Fruit fly (Drosophila melanogaster): ENCODE data around the gene ras.

The ras gene

dm6 chrX:10740953-10741500, 3.3 kb upstream of the ras start:
- TF ChIP-seq pan (optimal IDR thresholded peaks at IDR 0.05) (no peak), Dll (optimal IDR thresholded peaks at IDR 0.05) (no peak), psq (optimal IDR thresholded peaks at IDR 0.05) (no peak), EcR (GFP tag; optimal IDR thresholded peaks at IDR 0.05) (no peak), CG8478 (optimal IDR thresholded peaks at IDR 0.05) (no peak), usp (GFP tag; optimal IDR thresholded peaks at IDR 0.05) (no peak)

- TF ChIP-seq pan (optimal IDR thresholded peaks at IDR 0.05) = no peak
- peak in 1 of 2 experiments; percentile 59 for TF ChIP-seq EcR (GFP tag; optimal IDR thresholded peaks at IDR 0.05)
- no peak for TF ChIP-seq usp (GFP tag; optimal IDR thresholded peaks at IDR 0.05)
- TF ChIP-seq CG8478 (optimal IDR thresholded peaks at IDR 0.05) = no peak
- TF ChIP-seq Dll (optimal IDR thresholded peaks at IDR 0.05) = no peak
- TF ChIP-seq psq (optimal IDR thresholded peaks at IDR 0.05) = no peak
Observed at dm6 chrX:10741754-10742577, 2.3 kb upstream of the ras start.

- TF ChIP-seq pan (optimal IDR thresholded peaks at IDR 0.05) = no peak
- no peak for TF ChIP-seq EcR (GFP tag; optimal IDR thresholded peaks at IDR 0.05)
- no peak for TF ChIP-seq CG8478 (optimal IDR thresholded peaks at IDR 0.05)
- TF ChIP-seq Dll (optimal IDR thresholded peaks at IDR 0.05) = no peak
- no peak for TF ChIP-seq psq (optimal IDR thresholded peaks at IDR 0.05)
- no peak for TF ChIP-seq usp (GFP tag; optimal IDR thresholded peaks at IDR 0.05)
Observed at dm6 chrX:10742578-10742976, 1.7 kb upstream of the ras start.

DNA sequence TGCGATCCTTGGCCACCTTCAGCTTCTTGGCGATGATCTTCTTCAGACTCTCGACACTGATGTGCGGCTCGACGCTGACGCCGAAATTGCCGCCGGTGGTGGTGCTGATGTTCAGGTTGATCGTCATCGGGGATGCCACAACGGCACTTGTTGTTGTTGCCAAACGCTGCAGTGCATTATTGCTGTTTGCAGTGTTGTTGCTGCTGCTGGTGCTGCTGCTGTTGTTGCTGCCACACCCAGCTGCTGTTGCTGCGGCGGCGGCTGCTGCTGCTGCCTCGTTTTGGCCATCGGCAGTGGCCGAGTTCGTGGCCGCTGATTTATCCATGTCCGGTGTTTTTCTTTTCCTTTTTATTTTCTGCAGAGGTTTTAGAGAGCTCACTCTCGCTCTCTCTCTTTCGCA, 477 bp upstream of the ras start:
- TF ChIP-seq usp (GFP tag; optimal IDR thresholded peaks at IDR 0.05) = no peak
- TF ChIP-seq CG8478 (optimal IDR thresholded peaks at IDR 0.05) = no peak
- TF ChIP-seq Dll (optimal IDR thresholded peaks at IDR 0.05) = no peak
- no peak for TF ChIP-seq psq (optimal IDR thresholded peaks at IDR 0.05)

DNA sequence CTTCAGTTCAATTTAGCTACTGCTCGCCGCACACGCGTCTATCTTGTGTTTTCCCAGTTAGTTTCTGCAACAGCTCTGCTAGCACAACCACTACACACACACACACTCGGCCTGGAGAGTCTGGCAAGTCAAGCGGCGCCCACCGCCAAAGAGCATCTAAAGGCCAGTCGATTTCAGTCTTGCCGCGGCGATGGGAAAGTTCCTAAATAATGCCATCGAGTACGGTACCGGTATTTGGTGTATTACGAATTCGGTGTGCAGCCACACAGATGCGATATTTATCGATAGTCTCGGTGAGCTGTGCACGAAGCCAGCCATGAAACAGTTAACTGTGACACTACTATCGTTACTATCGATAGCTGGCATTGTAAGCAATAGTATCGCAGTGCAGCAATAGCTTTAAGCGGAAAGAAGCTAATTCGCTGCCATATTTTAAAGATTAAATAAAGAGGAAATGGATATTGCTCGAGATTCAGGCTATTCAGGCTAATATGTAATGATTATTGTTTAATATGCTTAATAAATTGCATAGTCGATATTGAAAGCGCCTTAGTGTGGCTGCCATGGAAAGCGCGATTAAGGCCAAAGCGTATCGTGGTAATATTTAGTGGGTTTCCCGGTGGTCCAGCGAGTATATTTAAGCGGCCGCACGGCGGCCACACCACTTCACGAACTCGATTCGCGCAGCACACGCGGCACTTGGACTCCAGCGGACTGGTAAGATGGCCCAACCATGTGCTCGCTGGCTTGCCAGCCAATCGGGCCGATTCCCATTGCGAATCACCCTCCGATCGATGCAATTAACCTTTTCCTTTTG, 679 bp downstream of the ras start, which contains the start of gene stx:
TSS of gene stx (minus strand) at position 171 of the 817 bp plus-strand sequence.
- TF ChIP-seq usp (GFP tag; optimal IDR thresholded peaks at IDR 0.05) = no peak
- TF ChIP-seq pan (optimal IDR thresholded peaks at IDR 0.05) = no peak
- TF ChIP-seq Dll (optimal IDR thresholded peaks at IDR 0.05) = no peak

DNA sequence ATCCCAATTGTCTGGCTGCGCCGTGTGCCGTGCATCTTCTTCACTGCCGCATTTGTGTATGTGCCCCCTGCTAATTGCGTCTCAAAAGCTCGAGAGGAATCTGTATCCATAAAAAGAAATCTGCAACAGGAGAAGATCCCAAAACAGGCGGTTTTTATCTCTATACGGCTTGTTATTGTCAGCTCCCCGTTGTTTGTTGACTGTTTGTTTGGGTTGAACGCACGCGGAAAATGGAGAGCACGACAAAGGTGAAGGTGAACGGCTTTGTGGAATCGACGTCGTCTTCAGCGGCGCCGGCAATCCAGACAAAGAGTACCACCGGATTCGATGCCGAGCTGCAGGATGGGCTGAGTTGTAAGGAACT, 1.3 kb downstream of the ras start:
- no peak for TF ChIP-seq usp (GFP tag; optimal IDR thresholded peaks at IDR 0.05)
- no peak for TF ChIP-seq psq (optimal IDR thresholded peaks at IDR 0.05)
- no peak for TF ChIP-seq Dll (optimal IDR thresholded peaks at IDR 0.05)
- no peak for TF ChIP-seq pan (optimal IDR thresholded peaks at IDR 0.05)
- no peak for TF ChIP-seq EcR (GFP tag; optimal IDR thresholded peaks at IDR 0.05)
- no peak for TF ChIP-seq CG8478 (optimal IDR thresholded peaks at IDR 0.05)

DNA sequence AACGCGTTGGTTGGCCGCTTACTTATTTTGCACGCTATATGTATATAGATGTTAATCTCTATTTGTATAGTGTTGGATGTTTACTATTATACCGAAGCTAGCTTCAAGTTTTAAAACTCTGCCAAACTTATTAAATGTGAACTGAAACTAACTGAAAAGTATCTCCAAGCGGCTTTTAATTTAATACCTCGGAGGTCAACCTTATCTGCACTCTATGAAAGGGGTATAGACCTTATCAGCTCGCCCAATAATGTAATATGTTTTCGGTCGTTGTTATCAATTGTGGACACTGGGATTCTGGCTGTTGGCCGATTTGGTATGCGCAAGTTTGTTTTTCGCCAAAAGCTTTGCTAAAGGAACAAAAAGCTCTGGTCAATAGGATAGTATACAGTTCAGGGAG, 4.3 kb downstream of the ras start:
- TF ChIP-seq EcR (GFP tag; optimal IDR thresholded peaks at IDR 0.05) = no peak
- TF ChIP-seq pan (optimal IDR thresholded peaks at IDR 0.05) = no peak
- TF ChIP-seq psq (optimal IDR thresholded peaks at IDR 0.05) = no peak
- TF ChIP-seq CG8478 (optimal IDR thresholded peaks at IDR 0.05) = no peak
- no peak for TF ChIP-seq Dll (optimal IDR thresholded peaks at IDR 0.05)
- no peak for TF ChIP-seq usp (GFP tag; optimal IDR thresholded peaks at IDR 0.05)

DNA sequence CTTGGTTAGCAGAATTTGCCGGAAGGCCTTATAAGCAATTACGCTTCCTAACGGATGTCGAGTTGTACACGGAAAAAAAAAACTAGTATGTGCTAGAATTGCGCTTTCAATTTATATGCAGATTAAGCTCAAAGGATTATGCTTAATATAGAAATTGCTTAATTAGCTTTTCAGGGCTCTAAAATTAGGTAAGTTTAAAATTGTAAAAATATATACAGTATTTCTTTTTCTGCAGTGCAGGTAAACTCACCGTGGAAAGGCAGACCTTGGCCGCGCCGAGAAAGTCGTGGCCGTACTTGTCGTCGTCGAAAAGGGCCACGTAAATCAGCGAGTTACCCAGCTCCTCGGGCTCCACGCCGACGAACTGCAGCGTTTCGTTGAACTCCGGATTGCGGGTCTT, 6.4 kb downstream of the ras start:
- no peak for TF ChIP-seq CG8478 (optimal IDR thresholded peaks at IDR 0.05)
- TF ChIP-seq pan (optimal IDR thresholded peaks at IDR 0.05) = no peak
- no peak for TF ChIP-seq Dll (optimal IDR thresholded peaks at IDR 0.05)

dm6 chrX:10751777-10752176, 7.5 kb downstream of the ras start:
- TF ChIP-seq usp (GFP tag; optimal IDR thresholded peaks at IDR 0.05) (no peak), psq (optimal IDR thresholded peaks at IDR 0.05) (no peak), Dll (optimal IDR thresholded peaks at IDR 0.05) (no peak), EcR (GFP tag; optimal IDR thresholded peaks at IDR 0.05) (no peak), CG8478 (optimal IDR thresholded peaks at IDR 0.05) (no peak), pan (optimal IDR thresholded peaks at IDR 0.05) (no peak)

DNA sequence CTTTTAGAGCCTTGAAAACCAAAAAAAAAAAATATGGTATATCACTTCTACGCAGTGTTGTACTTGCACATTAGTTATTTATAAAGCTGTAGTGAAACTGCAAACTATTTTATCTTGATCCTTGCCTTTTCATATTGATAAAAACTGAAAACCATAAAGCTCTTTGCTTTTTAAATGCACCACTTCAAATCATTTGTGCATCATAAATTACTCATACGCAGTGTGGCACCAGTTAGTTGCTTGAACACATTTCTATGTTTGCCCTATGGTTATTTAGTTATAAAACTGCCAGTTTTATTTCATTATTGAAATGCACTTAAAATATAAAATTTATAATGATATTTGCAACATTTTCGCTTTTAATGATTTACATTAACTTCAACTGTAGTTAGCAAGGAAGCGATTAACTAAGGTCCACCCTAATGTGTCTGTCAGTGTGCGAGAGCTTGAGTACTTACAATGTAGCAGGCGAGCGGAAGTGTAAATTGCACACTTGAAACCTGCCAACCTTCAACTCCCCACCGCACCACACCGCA, 11.8 kb downstream of the ras start:
- TF ChIP-seq pan (optimal IDR thresholded peaks at IDR 0.05) (no peak), usp (GFP tag; optimal IDR thresholded peaks at IDR 0.05) (no peak), Dll (optimal IDR thresholded peaks at IDR 0.05) (no peak), EcR (GFP tag; optimal IDR thresholded peaks at IDR 0.05) (no peak), CG8478 (optimal IDR thresholded peaks at IDR 0.05) (no peak)

- no peak for TF ChIP-seq EcR (GFP tag; optimal IDR thresholded peaks at IDR 0.05)
- TF ChIP-seq pan (optimal IDR thresholded peaks at IDR 0.05) = no peak
- no peak for TF ChIP-seq Dll (optimal IDR thresholded peaks at IDR 0.05)
- TF ChIP-seq usp (GFP tag; optimal IDR thresholded peaks at IDR 0.05) = no peak
- TF ChIP-seq psq (optimal IDR thresholded peaks at IDR 0.05) = no peak
- no peak for TF ChIP-seq CG8478 (optimal IDR thresholded peaks at IDR 0.05)
Observed at dm6 chrX:10757616-10758078, 13.3 kb downstream of the ras start, which contains the start of gene Rph. Gene Rph (minus strand): TSS chrX:10757666.

DNA sequence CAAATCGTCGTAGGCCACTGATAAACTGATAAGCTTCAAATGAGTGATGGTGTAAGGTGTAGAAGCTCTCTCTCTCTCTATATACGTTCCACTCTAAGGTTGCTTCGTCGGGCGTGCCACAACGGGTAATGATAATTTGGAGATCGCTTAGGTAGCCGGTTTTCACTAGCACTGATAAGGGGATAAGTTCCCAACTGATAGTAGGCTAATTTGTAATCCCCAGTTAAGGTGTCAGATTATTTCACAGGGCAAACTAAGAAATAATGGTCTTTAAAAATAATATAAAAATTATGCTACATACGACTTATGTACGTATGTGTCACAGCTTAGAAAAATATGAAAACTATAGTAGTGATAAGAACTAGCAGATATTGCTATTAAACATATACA, 18.3 kb downstream of the ras start:
- TF ChIP-seq psq (optimal IDR thresholded peaks at IDR 0.05) = no peak
- TF ChIP-seq usp (GFP tag; optimal IDR thresholded peaks at IDR 0.05) = no peak
- no peak for TF ChIP-seq EcR (GFP tag; optimal IDR thresholded peaks at IDR 0.05)
- no peak for TF ChIP-seq Dll (optimal IDR thresholded peaks at IDR 0.05)
- no peak for TF ChIP-seq pan (optimal IDR thresholded peaks at IDR 0.05)
- no peak for TF ChIP-seq CG8478 (optimal IDR thresholded peaks at IDR 0.05)

Measured in whole organism.